Worm (Caenorhabditis elegans) whole organism, L4 larva: Measurements from ENCODE around the gene zfp-1.

Experiments used
- ZK337.2 ChIP-seq: fragments of 200-800 bp; sonication (Bioruptor generic); IDR thresholded peaks from 2 replicates; pipeline ENCODE4 v1.3.6; 2022; ENCODE audit warnings: missing genetic modification reagents, missing genetic modification characterization, missing compliant biosample characterization
- ZK546.5 ChIP-seq, 2 experiments: sonication (generic microtip); optimal IDR thresholded peaks; 2 replicates each; lab custom pipeline; 2017; ENCODE audit warnings: missing biosample characterization in 2 of 2, missing genetic modification characterization in 2 of 2
- ama-1 ChIP-seq: fragments of 150-350 bp; optimal IDR thresholded peaks from 2 replicates; lab custom pipeline; 2014; ENCODE audit warnings: inconsistent platforms, mixed read lengths
- arid-1 ChIP-seq: fragments of 200-800 bp; sonication (Bioruptor generic); conservative IDR thresholded peaks from 2 replicates; pipeline ENCODE4 v1.3.6; 2022; ENCODE audit warnings: missing genetic modification reagents, missing genetic modification characterization, missing compliant biosample characterization
- ceh-82 ChIP-seq: sonication (generic microtip); optimal IDR thresholded peaks from 2 replicates; lab custom pipeline; 2017; ENCODE audit warnings: missing biosample characterization, missing genetic modification characterization
- egl-27 ChIP-seq: sonication (generic microtip); optimal IDR thresholded peaks from 3 replicates; lab custom pipeline; 2017; ENCODE audit warnings: missing biosample characterization, missing genetic modification reagents, missing genetic modification characterization
- fkh-10 ChIP-seq: fragments of 150-350 bp; optimal IDR thresholded peaks from 2 replicates; lab custom pipeline; 2014; ENCODE audit warnings: missing biosample characterization, missing genetic modification reagents, missing genetic modification characterization
- lsy-2 ChIP-seq, 2 experiments: fragments of 150-350 bp in 1 of 2; sonication (generic microtip) in 1 of 2; optimal IDR thresholded peaks; 2 replicates each; lab custom pipeline; 2014 to 2017; ENCODE audit warnings: missing biosample characterization in 2 of 2, missing genetic modification characterization in 2 of 2
- madf-5 ChIP-seq, 2 experiments: fragments of 200-800 bp; sonication (Bioruptor generic); IDR thresholded peaks; 2 replicates each; pipeline ENCODE4 v1.3.6; 2022; ENCODE audit warnings: missing compliant biosample characterization in 2 of 2, missing genetic modification characterization in 2 of 2
- mes-2 ChIP-seq: sonication (generic microtip); optimal IDR thresholded peaks from 2 replicates; lab custom pipeline; 2016; ENCODE audit warnings: missing genotype, mild to moderate bottlenecking, missing genetic modification characterization, missing compliant biosample characterization; ENCODE audit not compliant: poor library complexity, severe bottlenecking
- nhr-28 ChIP-seq: fragments of 150-350 bp; optimal IDR thresholded peaks from 2 replicates; lab custom pipeline; 2014; ENCODE audit warnings: missing biosample characterization, missing genetic modification characterization
- zag-1 ChIP-seq: fragments of 150-350 bp; optimal IDR thresholded peaks from 2 replicates; lab custom pipeline; 2014; ENCODE audit warnings: missing biosample characterization, missing genetic modification characterization

ce11 chrIII:8829245-8829644 is 37.9 kb downstream of the zfp-1 start, which contains the start of gene F44E2.3:
- TF ChIP-seq zag-1 (no peak), fkh-10 (GFP tag; lab: Kevin White, UChicago) (no peak), ama-1 (lab: Kevin White, UChicago) (no peak), mes-2 (tag; lab: Kevin White, UChicago) (peak; percentile 82), arid-1 (no peak), nhr-28 (tag; lab: Kevin White, UChicago) (no peak), ZK337.2 (no peak), ceh-82 (tag; lab: Kevin White, UChicago) (no peak), lsy-2 (tag; optimal IDR thresholded peaks at IDR 0.05; lab: Kevin White, UChicago) (peak in 1 of 2 experiments; percentile 44), ZK546.5 (tag; optimal IDR thresholded peaks at IDR 0.05; lab: Kevin White, UChicago) (no peak), egl-27 (tag; lab: Kevin White, UChicago) (no peak), madf-5 (GFP tag; IDR thresholded peaks at IDR 0.05; lab: Robert Waterston, UW) (no peak)
